Worm (Caenorhabditis elegans): Measurements from ENCODE around the gene kin-18.

DNA sequence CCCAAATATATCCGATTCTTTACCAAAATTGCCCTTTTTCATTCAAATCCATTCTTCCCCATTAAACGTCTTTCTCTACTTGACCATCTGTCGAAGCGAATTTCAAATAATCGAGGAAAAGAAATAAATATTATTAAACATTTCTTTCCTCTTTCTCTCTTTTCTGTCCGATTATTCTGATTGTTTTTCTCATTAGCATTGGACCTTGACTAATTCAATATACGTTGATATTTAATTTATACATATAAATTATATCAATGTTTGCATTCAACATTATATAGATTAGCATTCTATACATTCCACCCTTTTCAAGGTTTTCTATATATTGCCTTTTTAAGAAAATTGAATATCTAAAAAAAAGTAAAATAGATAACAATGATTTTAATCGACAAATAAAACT, 45.5 kb upstream of the kin-18 start:
- TF ChIP-seq C34B4.2 (tag; optimal IDR thresholded peaks at IDR 0.05) (no peak), blmp-1 (tag; optimal IDR thresholded peaks at IDR 0.05) (no peak), lir-3 (tag; optimal IDR thresholded peaks at IDR 0.05; ENCODE audit: poor library complexity) (no peak), tlp-1 (tag; optimal IDR thresholded peaks at IDR 0.05) (no peak), vab-15 (tag; optimal IDR thresholded peaks at IDR 0.05) (no peak), efl-1 (optimal IDR thresholded peaks at IDR 0.05) (no peak), efl-1 (GFP tag; optimal IDR thresholded peaks at IDR 0.05 in 1 of 2) (no peak), ama-1 (optimal IDR thresholded peaks at IDR 0.05) (no peak), lsy-2 (tag; optimal IDR thresholded peaks at IDR 0.05) (no peak), unc-62 (GFP tag; optimal IDR thresholded peaks at IDR 0.05) (no peak)
